Worm (Caenorhabditis elegans) whole organism, early embryonic: ENCODE results near the gene ncx-8.

Experiments used
- B0310.2 ChIP-seq: sonication (generic microtip); optimal IDR thresholded peaks from 2 replicates; lab custom pipeline; 2016; ENCODE audit warnings: mild to moderate bottlenecking, missing genetic modification characterization, missing compliant biosample characterization
- F13C5.2 ChIP-seq: sonication (generic microtip); optimal IDR thresholded peaks from 2 replicates; lab custom pipeline; 2017; ENCODE audit warnings: mild to moderate bottlenecking, missing genetic modification characterization, inconsistent platforms, missing compliant biosample characterization
- aly-1 ChIP-seq: sonication (generic microtip); optimal IDR thresholded peaks from 2 replicates; lab custom pipeline; 2016; ENCODE audit warnings: missing genetic modification characterization, missing compliant biosample characterization
- ama-1 ChIP-seq: fragments of 150-350 bp; optimal IDR thresholded peaks from 2 replicates; lab custom pipeline; 2014
- ceh-13 ChIP-seq: fragments of 200-800 bp; sonication (Bioruptor generic); optimal IDR thresholded peaks from 2 replicates; lab custom pipeline; 2018; ENCODE audit warnings: mild to moderate bottlenecking, missing genetic modification characterization, missing compliant biosample characterization
- ceh-36 ChIP-seq: sonication (generic microtip); optimal IDR thresholded peaks from 2 replicates; lab custom pipeline; 2016; ENCODE audit warnings: missing genetic modification characterization, inconsistent platforms, missing compliant biosample characterization
- ets-7 ChIP-seq: sonication (generic microtip); optimal IDR thresholded peaks from 2 replicates; lab custom pipeline; 2016; ENCODE audit warnings: missing genotype, missing genetic modification characterization, missing compliant biosample characterization
- flt-1 ChIP-seq: fragments of 200-800 bp; sonication (Bioruptor generic); IDR thresholded peaks from 2 replicates; pipeline ENCODE4 v1.3.6; 2022; ENCODE audit warnings: missing genetic modification characterization, missing compliant biosample characterization
- hmbx-1 ChIP-seq: sonication (generic microtip); optimal IDR thresholded peaks from 2 replicates; lab custom pipeline; 2016; ENCODE audit warnings: mild to moderate bottlenecking, missing genetic modification characterization, missing compliant biosample characterization
- hmg-4 ChIP-seq: fragments of 200-800 bp; sonication (Bioruptor generic); optimal IDR thresholded peaks from 2 replicates; lab custom pipeline; 2018; ENCODE audit warnings: mild to moderate bottlenecking, missing genetic modification characterization, missing compliant biosample characterization
- hnd-1 ChIP-seq: sonication (generic microtip); optimal IDR thresholded peaks from 2 replicates; lab custom pipeline; 2016; ENCODE audit warnings: missing genetic modification characterization, missing compliant biosample characterization
- pes-1 ChIP-seq: fragments of 200-800 bp; sonication (Bioruptor generic); IDR thresholded peaks from 2 replicates; pipeline ENCODE4 v1.3.6; 2022; ENCODE audit warnings: missing genetic modification reagents, missing genetic modification characterization, missing compliant biosample characterization
- scrt-1 ChIP-seq: fragments of 200-800 bp; sonication (Bioruptor generic); IDR thresholded peaks from 2 replicates; pipeline ENCODE4 v1.3.6; 2022; ENCODE audit warnings: missing genetic modification characterization, missing compliant biosample characterization
- sea-1 ChIP-seq: fragments of 200-800 bp; sonication (Bioruptor generic); conservative IDR thresholded peaks from 2 replicates; pipeline ENCODE4 v1.3.6; 2022; ENCODE audit warnings: missing genetic modification characterization, missing compliant biosample characterization
- tbx-11 ChIP-seq: fragments of 200-800 bp; sonication (Bioruptor generic); IDR thresholded peaks from 2 replicates; pipeline ENCODE4 v1.3.6; 2022; ENCODE audit warnings: missing genetic modification characterization, missing compliant biosample characterization
- tbx-37 ChIP-seq: fragments of 200-800 bp; sonication (Bioruptor generic); conservative IDR thresholded peaks from 2 replicates; pipeline ENCODE4 v1.3.6; 2022; ENCODE audit warnings: missing genetic modification reagents, missing genetic modification characterization, missing compliant biosample characterization
- tra-4 ChIP-seq: sonication (generic microtip); optimal IDR thresholded peaks from 2 replicates; lab custom pipeline; 2017; ENCODE audit warnings: missing genetic modification characterization, missing compliant biosample characterization

ncx-8 gene

DNA sequence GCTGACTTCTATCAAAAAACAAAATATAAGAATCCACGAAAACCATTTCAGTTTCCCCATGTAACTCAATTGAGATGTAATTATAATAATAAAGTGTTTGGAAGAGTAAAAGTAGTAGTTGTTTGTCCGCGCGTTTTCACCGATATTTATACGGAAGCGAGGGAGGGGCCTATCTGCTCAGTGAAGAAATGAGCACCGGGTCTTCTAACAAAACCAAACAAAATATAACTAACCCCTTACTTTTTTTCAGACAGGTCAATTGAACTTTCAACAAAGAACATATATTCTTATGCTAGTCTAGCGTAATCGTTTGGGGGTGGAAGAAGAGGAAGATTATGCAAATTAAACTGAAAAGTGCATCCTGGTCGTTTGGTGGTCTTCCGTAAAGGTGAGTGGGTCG, 8.2 kb upstream of the ncx-8 start, which contains the start of gene ncx-9:
Gene ncx-9 (minus strand): TSS at position 101 of the 400 bp plus-strand sequence.
- TF ChIP-seq ama-1 (lab: Kevin White, UChicago): no peak
- TF ChIP-seq scrt-1 (GFP tag; lab: Robert Waterston, UW): no peak
- TF ChIP-seq sea-1 (GFP tag; lab: Robert Waterston, UW): no peak
- TF ChIP-seq B0310.2 (tag; lab: Kevin White, UChicago): no peak
- no peak for TF ChIP-seq ceh-36 (tag; lab: Kevin White, UChicago)
- no peak for TF ChIP-seq ets-7 (tag; lab: Kevin White, UChicago)

DNA sequence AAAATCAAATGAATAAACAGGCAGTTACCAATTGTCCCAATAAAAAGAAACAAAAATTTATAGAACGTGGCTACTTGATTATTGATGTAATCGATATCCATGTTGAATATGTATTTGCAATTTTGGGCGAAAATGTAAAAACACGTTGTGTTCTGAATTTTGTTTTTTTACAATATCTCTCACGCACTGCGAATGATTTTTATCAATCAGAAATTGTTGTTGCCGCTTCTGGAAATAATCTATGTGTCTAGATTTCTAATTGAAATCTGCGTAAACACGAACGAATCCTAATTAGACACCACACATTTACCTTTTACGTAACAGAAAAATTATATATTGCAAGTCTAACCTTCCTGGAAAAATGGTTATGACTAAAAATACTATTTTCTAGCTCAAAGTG, 3.9 kb downstream of the ncx-8 start, which contains the start of gene srsx-13:
Gene srsx-13 (minus strand): TSS at position 101 of the 400 bp plus-strand sequence.
- TF ChIP-seq tbx-11 (GFP tag; lab: Robert Waterston, UW) (no peak), ceh-13 (GFP tag; lab: Kevin White, UChicago) (no peak), flt-1 (no peak), tra-4 (tag; lab: Kevin White, UChicago) (no peak), scrt-1 (GFP tag; lab: Robert Waterston, UW) (no peak), B0310.2 (tag; lab: Kevin White, UChicago) (no peak), ama-1 (lab: Kevin White, UChicago) (no peak), tbx-37 (GFP tag; lab: Robert Waterston, UW) (no peak), F13C5.2 (no peak), hmg-4 (GFP tag; lab: Kevin White, UChicago) (no peak)

DNA sequence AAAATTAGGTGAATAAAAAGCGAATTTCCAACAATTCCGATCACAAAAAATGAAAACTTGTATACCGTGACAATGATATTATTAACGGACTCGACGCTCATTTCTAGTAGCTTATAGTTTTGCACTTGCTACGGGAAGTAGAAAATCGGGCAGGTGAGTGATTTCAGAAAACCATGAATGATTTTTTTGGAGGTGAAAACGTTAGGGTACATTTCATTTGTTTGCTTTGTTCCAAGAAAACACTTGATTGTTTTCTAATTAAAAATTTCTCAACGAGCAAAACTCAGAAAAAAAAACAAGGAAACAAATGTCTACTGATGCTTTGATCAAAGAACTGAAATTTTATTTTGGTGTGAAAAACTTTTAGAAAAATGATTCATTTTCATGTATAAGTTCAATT, 6.1 kb downstream of the ncx-8 start, which contains the start of gene srsx-12:
Gene srsx-12 (minus strand): TSS at position 101 of the 400 bp plus-strand sequence.
- TF ChIP-seq hnd-1 (tag; lab: Kevin White, UChicago): no peak

DNA sequence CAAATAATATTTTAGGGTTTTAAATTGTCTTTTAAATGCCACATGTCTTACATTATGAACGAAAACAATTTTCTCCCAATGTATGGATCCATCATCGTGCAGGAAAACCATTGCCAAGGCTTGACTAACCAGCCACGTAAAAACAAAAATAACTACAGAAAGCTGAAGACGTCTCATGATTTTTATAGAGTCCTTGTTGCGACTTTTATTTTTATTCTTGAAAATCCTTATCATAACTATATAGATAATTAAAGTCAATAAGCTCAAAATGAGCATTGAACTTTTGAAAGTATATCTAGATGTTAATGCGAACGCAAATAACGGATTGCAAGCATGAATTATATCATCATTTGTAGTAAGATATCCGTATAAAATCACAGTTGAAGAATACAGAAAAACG, 6.9 kb downstream of the ncx-8 start:
- no peak for TF ChIP-seq ets-7 (tag; lab: Kevin White, UChicago)

DNA sequence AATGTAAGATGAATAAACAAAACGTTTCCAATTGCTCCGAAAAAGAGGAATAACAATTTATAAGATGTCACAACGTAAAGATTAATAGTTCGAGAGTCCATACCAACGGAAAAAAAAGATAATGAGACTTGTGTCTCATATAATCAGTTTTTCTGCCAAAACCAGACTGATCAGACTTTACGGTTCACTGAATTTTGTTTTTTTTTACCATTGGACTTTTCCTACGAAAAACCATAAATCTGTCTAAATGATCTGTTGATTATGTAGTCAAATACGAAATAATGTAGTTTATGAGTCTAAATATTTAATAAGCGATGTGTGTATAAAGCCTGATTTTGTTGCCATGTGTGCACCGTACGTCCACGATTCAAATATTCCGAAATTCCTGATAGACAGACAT, 7.9 kb downstream of the ncx-8 start, which contains the start of gene srsx-11:
Gene srsx-11 (minus strand): TSS at position 101 of the 400 bp plus-strand sequence.
- no peak for TF ChIP-seq F13C5.2
- no peak for TF ChIP-seq tra-4 (tag; lab: Kevin White, UChicago)
- TF ChIP-seq hmg-4 (GFP tag; lab: Kevin White, UChicago): no peak
- no peak for TF ChIP-seq pes-1
- TF ChIP-seq ceh-13 (GFP tag; lab: Kevin White, UChicago): no peak
- no peak for TF ChIP-seq tbx-11 (GFP tag; lab: Robert Waterston, UW)
- TF ChIP-seq B0310.2 (tag; lab: Kevin White, UChicago): no peak
- no peak for TF ChIP-seq hmbx-1 (tag; lab: Kevin White, UChicago)
- TF ChIP-seq ama-1 (lab: Kevin White, UChicago): no peak
- no peak for TF ChIP-seq tbx-37 (GFP tag; lab: Robert Waterston, UW)

DNA sequence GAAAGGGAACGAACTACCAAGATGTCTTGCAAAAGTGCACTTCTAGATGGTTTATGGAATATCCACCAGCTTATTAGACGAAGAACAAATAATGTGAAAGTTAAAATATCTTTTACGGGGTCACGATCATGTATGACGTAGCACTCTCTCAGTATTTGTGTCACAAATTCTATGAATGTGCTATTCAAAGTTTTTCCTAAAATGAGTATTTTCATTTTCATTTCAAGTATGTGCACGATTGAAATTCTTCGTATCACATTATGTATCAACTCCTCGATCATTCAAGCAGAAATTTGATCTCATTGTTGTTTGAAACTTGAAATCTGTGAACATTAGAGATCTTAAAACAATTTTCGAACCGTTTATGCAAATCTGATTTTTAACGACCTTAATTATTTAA, 9.5 kb downstream of the ncx-8 start:
- TF ChIP-seq tbx-11 (GFP tag; lab: Robert Waterston, UW) (no peak), ceh-13 (GFP tag; lab: Kevin White, UChicago) (no peak), ceh-36 (tag; lab: Kevin White, UChicago) (no peak), hnd-1 (tag; lab: Kevin White, UChicago) (no peak), ama-1 (lab: Kevin White, UChicago) (no peak), tbx-37 (GFP tag; lab: Robert Waterston, UW) (no peak), B0310.2 (tag; lab: Kevin White, UChicago) (no peak), hmg-4 (GFP tag; lab: Kevin White, UChicago) (no peak), scrt-1 (GFP tag; lab: Robert Waterston, UW) (no peak), hmbx-1 (tag; lab: Kevin White, UChicago) (no peak)

DNA sequence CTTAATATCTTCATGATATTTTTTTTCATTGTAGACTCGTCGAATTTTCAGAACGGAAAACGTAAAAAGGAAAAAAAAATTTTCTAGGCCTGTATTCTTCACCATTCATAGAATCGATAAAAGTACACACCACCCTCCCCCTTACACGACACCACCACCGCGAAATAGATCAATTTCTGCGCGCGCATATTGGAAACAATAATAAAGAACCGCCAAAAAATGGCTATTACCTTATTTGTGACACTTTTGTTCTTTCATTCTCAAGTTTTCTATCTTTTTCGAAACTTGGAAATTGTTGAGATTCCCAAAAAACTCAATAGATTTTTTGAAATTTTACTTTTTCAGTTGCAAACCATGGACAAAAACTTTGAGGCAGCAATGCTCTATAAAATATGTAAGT, 11.9 kb downstream of the ncx-8 start, which contains the start of gene F26G5.1:
Gene F26G5.1 (plus strand): TSS at position 339 of the 400 bp plus-strand sequence.
- TF ChIP-seq aly-1 (tag; lab: Kevin White, UChicago) (no peak), pes-1 (no peak), tbx-37 (GFP tag; lab: Robert Waterston, UW) (no peak), hmg-4 (GFP tag; lab: Kevin White, UChicago) (no peak), ets-7 (tag; lab: Kevin White, UChicago) (no peak), hmbx-1 (tag; lab: Kevin White, UChicago) (no peak), ceh-36 (tag; lab: Kevin White, UChicago) (no peak), tra-4 (tag; lab: Kevin White, UChicago) (no peak)

DNA sequence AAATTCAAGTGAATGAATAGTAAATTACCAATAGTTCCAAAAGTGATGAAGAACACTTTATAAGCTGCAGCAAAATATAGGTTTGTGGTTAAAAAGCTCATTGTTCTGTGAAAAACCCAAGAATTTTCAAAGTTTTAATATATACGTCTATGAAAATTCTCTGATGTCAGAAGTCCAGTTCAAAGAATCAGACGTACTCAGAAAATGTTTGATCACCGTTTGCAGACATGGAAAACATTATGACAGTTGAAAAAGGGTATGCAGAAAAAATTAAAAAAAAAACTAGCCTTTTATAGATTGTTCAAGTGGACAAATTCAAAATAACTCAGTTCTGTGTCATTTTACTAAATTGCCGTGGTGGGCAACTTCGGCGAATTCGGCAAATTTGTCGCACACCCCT, 12.3 kb downstream of the ncx-8 start, which contains the start of gene srsx-10:
Gene srsx-10 (minus strand): TSS at position 101 of the 400 bp plus-strand sequence.
- TF ChIP-seq hmbx-1 (tag; lab: Kevin White, UChicago) (no peak), B0310.2 (tag; lab: Kevin White, UChicago) (no peak), hnd-1 (tag; lab: Kevin White, UChicago) (no peak), tra-4 (tag; lab: Kevin White, UChicago) (no peak), ceh-13 (GFP tag; lab: Kevin White, UChicago) (no peak), F13C5.2 (no peak), scrt-1 (GFP tag; lab: Robert Waterston, UW) (no peak), pes-1 (no peak), ets-7 (tag; lab: Kevin White, UChicago) (no peak), flt-1 (no peak), ama-1 (lab: Kevin White, UChicago) (no peak)
